Fruit fly (Drosophila melanogaster): ENCODE results near the gene CG12689.

Gene CG12689

DNA sequence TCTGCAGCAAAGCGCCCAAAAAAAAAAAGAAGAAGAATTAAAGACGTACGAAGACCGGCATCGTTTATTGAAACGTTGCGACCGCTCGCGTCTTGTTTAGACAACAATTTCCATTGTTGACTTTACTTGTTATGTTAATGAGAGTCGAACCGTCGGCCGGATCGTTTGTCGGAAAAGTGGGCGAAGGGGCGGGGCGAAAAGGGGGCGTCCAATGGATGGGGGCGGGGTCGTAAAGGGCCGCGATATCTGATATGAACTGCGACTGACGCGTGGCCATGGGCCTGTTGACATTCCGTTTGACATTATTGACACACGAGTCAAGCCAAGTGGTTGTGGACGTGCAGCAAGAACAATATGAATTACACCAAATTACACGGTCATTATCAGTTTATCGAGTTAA is 32.5 kb downstream of the CG12689 start (continued):
- TF ChIP-seq jigr1 (GFP tag; IDR thresholded peaks at IDR 0.05) (no peak), CG18619 (GFP tag; optimal IDR thresholded peaks at IDR 0.05) (no peak), Doc2 (GFP tag; IDR thresholded peaks at IDR 0.05) (no peak), gem (tag; optimal IDR thresholded peaks at IDR 0.05) (peak; percentile 39), grn (GFP tag; optimal IDR thresholded peaks at IDR 0.05) (peak; percentile 3), CG11560 (tag; IDR thresholded peaks at IDR 0.05) (no peak), CG10321 (GFP tag; IDR thresholded peaks at IDR 0.05) (no peak), CG10543 (GFP tag; optimal IDR thresholded peaks at IDR 0.05) (peak; percentile 37), sob (GFP tag; IDR thresholded peaks at IDR 0.05) (0 out of 2 replicates have a peak, but pooled peaks have one; percentile 9), CG12391 (tag; optimal IDR thresholded peaks at IDR 0.05) (peak; percentile 5), Ssrp (tag; optimal IDR thresholded peaks at IDR 0.05) (no peak), CG12071 (GFP tag; optimal IDR thresholded peaks at IDR 0.05) (peak; percentile 34), CG30431 (GFP tag; optimal IDR thresholded peaks at IDR 0.05) (no peak), CG4820 (GFP tag; optimal IDR thresholded peaks at IDR 0.05) (peak; percentile 3), fd102C (GFP tag; optimal IDR thresholded peaks at IDR 0.05) (peak; percentile 79), MESR4 (GFP tag; optimal IDR thresholded peaks at IDR 0.05) (no peak), sens-2 (GFP tag; IDR thresholded peaks at IDR 0.05) (no peak), CG3065 (GFP tag; optimal IDR thresholded peaks at IDR 0.05) (peak; percentile 62), Hr78 (GFP tag; optimal IDR thresholded peaks at IDR 0.05) (peak in 1 of 2 experiments; percentile 65), CG33213 (GFP tag; optimal IDR thresholded peaks at IDR 0.05) (no peak), NK7.1 (GFP tag; optimal IDR thresholded peaks at IDR 0.05) (no peak), CG9609 (GFP tag; optimal IDR thresholded peaks at IDR 0.05) (no peak), CG11695 (GFP tag; IDR thresholded peaks at IDR 0.05) (0 out of 3 replicates have a peak, but pooled peaks have one; percentile 9), CG4328 (GFP tag; optimal IDR thresholded peaks at IDR 0.05) (no peak), so (GFP tag; IDR thresholded peaks at IDR 0.05) (peak; percentile 67; the same call in 2 of the 3 replicates), CG15696 (tag; optimal IDR thresholded peaks at IDR 0.05) (peak; percentile 84), dmrt99B (tag; optimal IDR thresholded peaks at IDR 0.05) (peak; percentile 24), ara (GFP tag; IDR thresholded peaks at IDR 0.05) (peak; percentile 46; the same call in 1 of the 2 replicates), NC2α (GFP tag; optimal IDR thresholded peaks at IDR 0.05) (no peak), ash1 (GFP tag; optimal IDR thresholded peaks at IDR 0.05) (no peak), ci (GFP tag; IDR thresholded peaks at IDR 0.05) (peak; percentile 68; the same call in 2 of the 3 replicates), Gug (GFP tag; IDR thresholded peaks at IDR 0.05) (no peak), btn (GFP tag; optimal IDR thresholded peaks at IDR 0.05) (no peak), caup (GFP tag; optimal IDR thresholded peaks at IDR 0.05; ENCODE audit: severe bottlenecking) (no peak), pros (GFP tag; optimal IDR thresholded peaks at IDR 0.05) (peak; percentile 23), pita (GFP tag; optimal IDR thresholded peaks at IDR 0.05) (no peak), fd3F (GFP tag; optimal IDR thresholded peaks at IDR 0.05) (no peak), CG12769 (tag; optimal IDR thresholded peaks at IDR 0.05) (no peak), CG7963 (GFP tag; IDR thresholded peaks at IDR 0.05; ENCODE audit: partially characterized antibody) (no peak), Ets97D (GFP tag; optimal IDR thresholded peaks at IDR 0.05) (no peak), bab2 (GFP tag; optimal IDR thresholded peaks at IDR 0.05) (no peak), CG3995 (GFP tag; optimal IDR thresholded peaks at IDR 0.05) (no peak), CG10366 (GFP tag; IDR thresholded peaks at IDR 0.05) (no peak), CG4424 (GFP tag; optimal IDR thresholded peaks at IDR 0.05) (peak; percentile 6), CG2678 (tag; optimal IDR thresholded peaks at IDR 0.05) (peak; percentile 41), peb (GFP tag; IDR thresholded peaks at IDR 0.05) (no peak), Camta (GFP tag; optimal IDR thresholded peaks at IDR 0.05) (no peak), CG16863 (GFP tag; optimal IDR thresholded peaks at IDR 0.05) (no peak), shn (GFP tag; optimal IDR thresholded peaks at IDR 0.05) (no peak), CG2202 (tag; optimal IDR thresholded peaks at IDR 0.05) (peak; percentile 79), sqz (GFP tag; optimal IDR thresholded peaks at IDR 0.05) (peak; percentile 44)
